Fruit fly (Drosophila melanogaster) whole organism, embryonic: ENCODE data around the gene RpL10Ab.

Experiments used
- Aef1 ChIP-seq: fragments of 200-800 bp; sonication (Bioruptor generic); IDR thresholded peaks from 3 replicates; pipeline ENCODE4 v1.3.6; 2022; ENCODE audit warnings: missing biosample characterization, missing genetic modification characterization
- CG10209 ChIP-seq: fragments of 200-800 bp; sonication (Bioruptor generic); optimal IDR thresholded peaks from 3 replicates; lab custom pipeline; 2017; ENCODE audit warnings: missing biosample characterization, mild to moderate bottlenecking, missing genetic modification characterization, missing genetic modification reagents
- CG1233 ChIP-seq: fragments of 200-800 bp; sonication (Bioruptor generic); optimal IDR thresholded peaks from 4 replicates; lab custom pipeline; 2018; ENCODE audit warnings: missing biosample characterization, mild to moderate bottlenecking, missing genetic modification characterization
- CG13287 ChIP-seq: fragments of 200-800 bp; sonication (Bioruptor generic); IDR thresholded peaks from 2 replicates; pipeline ENCODE4 v1.3.6; 2022; ENCODE audit warnings: missing biosample characterization, missing genetic modification characterization; ENCODE audit not compliant: partially characterized antibody
- CG15601 ChIP-seq: fragments of 200-800 bp; sonication (Bioruptor generic); optimal IDR thresholded peaks from 3 replicates; lab custom pipeline; 2019; ENCODE audit warnings: missing biosample characterization, mild to moderate bottlenecking, missing genetic modification characterization, moderate library complexity
- CG17359 ChIP-seq: fragments of 200-800 bp; sonication (Bioruptor generic); optimal IDR thresholded peaks from 3 replicates; lab custom pipeline; 2018; ENCODE audit warnings: missing biosample characterization, mild to moderate bottlenecking, missing genetic modification characterization, moderate library complexity
- CG2116 ChIP-seq: fragments of 200-800 bp; sonication (Bioruptor generic); optimal IDR thresholded peaks from 3 replicates; lab custom pipeline; 2018; ENCODE audit warnings: missing biosample characterization, mild to moderate bottlenecking, missing genetic modification characterization
- CG3407 ChIP-seq: fragments of 200-800 bp; sonication (Bioruptor generic); optimal IDR thresholded peaks from 2 replicates; lab custom pipeline; 2018; ENCODE audit warnings: missing biosample characterization, mild to moderate bottlenecking, missing genetic modification characterization
- CG34376 ChIP-seq: fragments of 200-800 bp; sonication (Bioruptor generic); optimal IDR thresholded peaks from 2 replicates; lab custom pipeline; 2018; ENCODE audit warnings: missing biosample characterization, mild to moderate bottlenecking, missing genetic modification characterization
- CG4360 ChIP-seq: fragments of 200-800 bp; sonication (Bioruptor generic); IDR thresholded peaks from 2 replicates; pipeline ENCODE4 v1.3.6; 2022; ENCODE audit warnings: missing biosample characterization, missing genetic modification characterization
- CG4617 ChIP-seq: fragments of 200-800 bp; sonication (Bioruptor generic); optimal IDR thresholded peaks from 3 replicates; lab custom pipeline; 2016; ENCODE audit warnings: missing biosample characterization, missing genetic modification characterization, borderline replicate concordance
- CG7556 ChIP-seq: fragments of 200-800 bp; sonication (Bioruptor generic); optimal IDR thresholded peaks from 2 replicates; lab custom pipeline; 2017; ENCODE audit warnings: missing biosample characterization, mild to moderate bottlenecking, missing genetic modification characterization
- CG7928 ChIP-seq: fragments of 200-800 bp; sonication (Bioruptor generic); optimal IDR thresholded peaks from 2 replicates; lab custom pipeline; 2017; ENCODE audit warnings: missing biosample characterization, mild to moderate bottlenecking, missing genetic modification characterization
- Deaf1 ChIP-seq: fragments of 200-800 bp; optimal IDR thresholded peaks from 3 replicates; lab custom pipeline; 2019; ENCODE audit warnings: missing biosample characterization, mild to moderate bottlenecking, missing genetic modification characterization, moderate library complexity
- Dll ChIP-seq: fragments of 200-800 bp; sonication (Bioruptor generic); IDR thresholded peaks from 4 replicates; pipeline ENCODE4 v1.3.6; 2022; ENCODE audit warnings: missing biosample characterization, missing genetic modification characterization; ENCODE audit not compliant: partially characterized antibody
- Doc3 ChIP-seq: fragments of 200-800 bp; sonication (Bioruptor generic); IDR thresholded peaks from 3 replicates; pipeline ENCODE4 v1.3.6; 2022; ENCODE audit warnings: missing biosample characterization, missing genetic modification characterization; ENCODE audit not compliant: partially characterized antibody
- HHEX ChIP-seq: fragments of 200-800 bp; sonication (Bioruptor generic); optimal IDR thresholded peaks from 3 replicates; lab custom pipeline; 2017; ENCODE audit warnings: missing biosample characterization, mild to moderate bottlenecking, missing genetic modification characterization, missing genetic modification reagents
- HmgD ChIP-seq: fragments of 200-800 bp; sonication (Bioruptor generic); optimal IDR thresholded peaks from 3 replicates; lab custom pipeline; 2016; ENCODE audit warnings: missing biosample characterization, missing genetic modification characterization
- PHDP ChIP-seq: fragments of 200-800 bp; sonication (Bioruptor generic); optimal IDR thresholded peaks from 3 replicates; lab custom pipeline; 2018; ENCODE audit warnings: missing biosample characterization, mild to moderate bottlenecking, missing genetic modification characterization, moderate library complexity
- Pdp1 ChIP-seq, 2 experiments: fragments of 200-800 bp; sonication (Bioruptor generic); optimal IDR thresholded peaks; 3 replicates each; lab custom pipeline; 2016; ENCODE audit warnings: missing biosample characterization in 2 of 2, missing genetic modification characterization in 2 of 2, mild to moderate bottlenecking in 1 of 2, moderate library complexity in 1 of 2
- Rfx ChIP-seq: fragments of 200-800 bp; sonication (Bioruptor generic); IDR thresholded peaks from 2 replicates; pipeline ENCODE4 v1.3.6; 2022; ENCODE audit warnings: missing biosample characterization, missing genetic modification characterization
- Trl ChIP-seq, 3 experiments: fragments of >200 bp in 2 of 3; fragments of 200-800 bp in 1 of 3; sonication (Bioruptor generic) in 1 of 3; optimal IDR thresholded peaks; 2 replicates in 1 of 3; 3 replicates in 2 of 3; lab custom pipeline; 2016 to 2017; ENCODE audit warnings: missing biosample characterization in 1 of 3, missing genetic modification characterization in 1 of 3
- Vsx1 ChIP-seq: fragments of 200-800 bp; sonication (Bioruptor generic); optimal IDR thresholded peaks from 2 replicates; lab custom pipeline; 2017; ENCODE audit warnings: missing biosample characterization, mild to moderate bottlenecking, missing genetic modification characterization, missing genetic modification reagents
- YL-1 ChIP-seq: fragments of 200-800 bp; sonication (Bioruptor generic); optimal IDR thresholded peaks from 3 replicates; lab custom pipeline; 2017; ENCODE audit warnings: missing biosample characterization, mild to moderate bottlenecking, missing genetic modification characterization
- amos ChIP-seq: fragments of 200-800 bp; sonication (Bioruptor generic); IDR thresholded peaks from 2 replicates; pipeline ENCODE4 v1.3.6; 2022; ENCODE audit warnings: missing biosample characterization, missing genetic modification characterization; ENCODE audit not compliant: partially characterized antibody
- ap ChIP-seq: fragments of 200-800 bp; sonication (Bioruptor generic); IDR thresholded peaks from 2 replicates; pipeline ENCODE4 v1.3.6; 2022; ENCODE audit warnings: missing biosample characterization, missing genetic modification characterization
- cg ChIP-seq: fragments of 200-800 bp; sonication (Bioruptor generic); optimal IDR thresholded peaks from 3 replicates; lab custom pipeline; 2019; ENCODE audit warnings: missing biosample characterization, mild to moderate bottlenecking, missing genetic modification characterization, moderate library complexity
- chm ChIP-seq: fragments of 200-800 bp; sonication (Bioruptor generic); IDR thresholded peaks from 2 replicates; pipeline ENCODE4 v1.3.6; 2022; ENCODE audit warnings: missing biosample characterization, missing genetic modification characterization
- ci ChIP-seq: fragments of 200-800 bp; sonication (Bioruptor generic); IDR thresholded peaks from 3 replicates; pipeline ENCODE4 v1.3.6; 2022; ENCODE audit warnings: missing biosample characterization, missing genetic modification characterization
- crp ChIP-seq, 2 experiments: fragments of 200-800 bp; sonication (Bioruptor generic); optimal IDR thresholded peaks; 2 replicates in 1 of 2; 3 replicates in 1 of 2; lab custom pipeline; 2017; ENCODE audit warnings: missing biosample characterization in 2 of 2, missing genetic modification characterization in 2 of 2, mild to moderate bottlenecking in 1 of 2, moderate library complexity in 1 of 2
- dm ChIP-seq: fragments of 200-800 bp; sonication (Bioruptor generic); optimal IDR thresholded peaks from 3 replicates; lab custom pipeline; 2016; ENCODE audit warnings: missing biosample characterization, missing genetic modification characterization
- ewg ChIP-seq: fragments of 200-800 bp; sonication (Bioruptor generic); optimal IDR thresholded peaks from 3 replicates; lab custom pipeline; 2017; ENCODE audit warnings: mild to moderate bottlenecking, missing biosample characterization, missing genetic modification reagents, missing genetic modification characterization
- gce ChIP-seq: fragments of 200-800 bp; sonication (Bioruptor generic); IDR thresholded peaks from 3 replicates; pipeline ENCODE4 v1.3.6; 2022; ENCODE audit warnings: missing biosample characterization, missing genetic modification characterization
- ken ChIP-seq: fragments of 200-800 bp; sonication (Bioruptor generic); IDR thresholded peaks from 3 replicates; pipeline ENCODE4 v1.3.6; 2022; ENCODE audit warnings: missing biosample characterization, missing genetic modification characterization
- klu ChIP-seq: fragments of 200-800 bp; sonication (Bioruptor generic); IDR thresholded peaks from 2 replicates; pipeline ENCODE4 v1.3.6; 2022; ENCODE audit warnings: missing biosample characterization, missing genetic modification characterization
- lbe ChIP-seq: fragments of 200-800 bp; sonication (Bioruptor generic); optimal IDR thresholded peaks from 2 replicates; lab custom pipeline; 2016; ENCODE audit warnings: missing biosample characterization, mild to moderate bottlenecking, missing genetic modification characterization
- lov ChIP-seq, 2 experiments: fragments of 200-800 bp in 1 of 2; fragments of >200 bp in 1 of 2; sonication (Bioruptor generic) in 1 of 2; IDR thresholded peaks in 1 of 2; optimal IDR thresholded peaks in 1 of 2; 2 replicates in 1 of 2; 3 replicates in 1 of 2; pipeline versions ENCODE4 v1.3.6 to Lab custom; 2017 to 2022; ENCODE audit warnings: missing biosample characterization in 1 of 2, missing genetic modification characterization in 1 of 2
- mam ChIP-seq: fragments of 200-800 bp; sonication (Bioruptor generic); optimal IDR thresholded peaks from 3 replicates; lab custom pipeline; 2016; ENCODE audit warnings: missing biosample characterization, missing genetic modification characterization
- nerfin-2 ChIP-seq: fragments of 200-800 bp; sonication (Bioruptor generic); IDR thresholded peaks from 2 replicates; pipeline ENCODE4 v1.3.6; 2022; ENCODE audit warnings: missing biosample characterization, missing genetic modification characterization; ENCODE audit not compliant: partially characterized antibody
- onecut ChIP-seq: fragments of 200-800 bp; sonication (Bioruptor generic); IDR thresholded peaks from 2 replicates; pipeline ENCODE4 v1.3.6; 2022; ENCODE audit warnings: missing biosample characterization, missing genetic modification characterization
- pfk ChIP-seq: fragments of 200-800 bp; sonication (Bioruptor generic); optimal IDR thresholded peaks from 2 replicates; lab custom pipeline; 2018; ENCODE audit warnings: missing biosample characterization, mild to moderate bottlenecking, missing genetic modification characterization, moderate library complexity
- sima ChIP-seq: fragments of 200-800 bp; sonication (Bioruptor generic); optimal IDR thresholded peaks from 2 replicates; lab custom pipeline; 2016; ENCODE audit warnings: missing biosample characterization, missing genetic modification characterization
- tin ChIP-seq: fragments of 200-800 bp; sonication (Bioruptor generic); optimal IDR thresholded peaks from 3 replicates; lab custom pipeline; 2016; ENCODE audit warnings: missing biosample characterization, missing genetic modification characterization
- tna ChIP-seq: fragments of 200-800 bp; sonication (Bioruptor generic); IDR thresholded peaks from 2 replicates; pipeline ENCODE4 v1.3.6; 2022; ENCODE audit warnings: missing biosample characterization, missing genetic modification characterization; ENCODE audit not compliant: partially characterized antibody

RpL10Ab gene

DNA sequence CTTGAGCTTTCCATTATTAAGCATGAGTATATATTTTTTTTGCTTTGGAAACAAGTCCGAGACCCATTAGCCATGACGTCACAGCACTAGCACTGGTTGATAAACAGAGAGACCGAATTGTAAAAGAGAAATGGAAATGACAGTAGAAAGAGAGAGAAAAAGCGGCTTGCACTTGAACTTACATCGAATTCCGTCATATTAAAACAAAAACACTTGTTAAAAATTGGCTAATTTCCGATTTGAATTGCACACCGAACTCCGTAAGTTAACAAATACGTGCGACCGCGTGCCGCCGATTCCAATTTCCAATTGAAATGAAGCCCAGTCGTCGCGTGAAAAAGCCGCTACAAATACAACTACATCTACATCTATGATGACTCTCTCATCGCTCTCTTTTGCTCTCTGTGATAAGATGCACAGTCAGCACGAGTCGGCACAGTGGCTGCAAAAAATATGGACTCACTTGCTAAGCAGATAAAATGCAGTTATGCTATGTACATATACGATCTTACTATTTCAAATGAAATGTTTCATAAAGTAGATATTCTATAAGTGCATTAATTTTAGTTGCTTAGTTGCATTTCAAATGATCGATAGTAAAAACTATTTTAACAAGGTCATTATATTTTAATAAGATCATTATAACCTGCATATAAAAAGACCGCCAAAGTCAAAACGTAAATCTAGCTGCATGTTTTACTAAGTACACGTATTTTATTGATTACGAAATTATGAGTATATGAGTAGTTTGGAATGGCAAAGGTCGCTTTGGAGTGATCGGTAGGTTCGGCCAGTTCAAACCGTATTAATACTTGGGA lies 2.8 kb upstream of the RpL10Ab start (continued):
- TF ChIP-seq tin (GFP tag; lab: Kevin White, UChicago) = peak; percentile 4
- TF ChIP-seq tna (GFP tag; lab: Robert Waterston, UW) = peak; percentile 13; the same call in 1 of the 2 replicates
- peak; percentile 58; the same call in 1 of the 3 replicates for TF ChIP-seq gce (GFP tag; lab: Robert Waterston, UW)
- no peak for TF ChIP-seq sima
- peak; percentile 63 for TF ChIP-seq CG15601 (tag; lab: Kevin White, UChicago)
- TF ChIP-seq CG1233 = peak; percentile 16
- TF ChIP-seq dm (GFP tag; lab: Kevin White, UChicago) = peak; percentile 54
- peak; percentile 10 for TF ChIP-seq YL-1
- TF ChIP-seq HHEX (GFP tag; lab: Kevin White, UChicago) = peak; percentile 0
- TF ChIP-seq PHDP = peak; percentile 44
- peak; percentile 86 for TF ChIP-seq cg (GFP tag; lab: Kevin White, UChicago)
- TF ChIP-seq Vsx1 (GFP tag; lab: Kevin White, UChicago) = peak; percentile 73
- TF ChIP-seq Rfx = peak; percentile 72; the same call in 1 of the 2 replicates
- no peak for TF ChIP-seq CG4360
- TF ChIP-seq HmgD (GFP tag; lab: Kevin White, UChicago) = no peak
- TF ChIP-seq CG17359 = peak; percentile 41

- TF ChIP-seq mam (GFP tag; lab: Kevin White, UChicago) (peak; percentile 27), ci (GFP tag; lab: Robert Waterston, UW) (peak; percentile 6; the same call in 1 of the 3 replicates), CG2116 (GFP tag; lab: Kevin White, UChicago) (peak; percentile 13), Doc3 (peak; percentile 30; the same call in 1 of the 3 replicates), CG3407 (GFP tag; lab: Kevin White, UChicago) (no peak), klu (GFP tag; lab: Robert Waterston, UW) (no peak), Dll (GFP tag; lab: Robert Waterston, UW) (peak; percentile 65; the same call in 3 of the 4 replicates), CG4617 (GFP tag; lab: Kevin White, UChicago) (peak; percentile 11), CG10209 (GFP tag; lab: Kevin White, UChicago) (no peak), CG7928 (GFP tag; lab: Kevin White, UChicago) (peak; percentile 87), ap (GFP tag; lab: Robert Waterston, UW) (no peak), lbe (GFP tag; lab: Kevin White, UChicago) (peak; percentile 7), chm (GFP tag; lab: Robert Waterston, UW) (0 out of 2 replicates have a peak, but pooled peaks have one; percentile 38), HHEX (GFP tag; lab: Kevin White, UChicago) (no peak), Deaf1 (tag; lab: Kevin White, UChicago) (peak; percentile 47), Pdp1 (GFP tag; optimal IDR thresholded peaks at IDR 0.05; lab: Kevin White, UChicago) (peak in 1 of 2 experiments; percentile 97), crp (GFP tag; optimal IDR thresholded peaks at IDR 0.05; lab: Kevin White, UChicago) (no peak), Aef1 (GFP tag; lab: Robert Waterston, UW) (peak; percentile 24; the same call in 1 of the 3 replicates), Trl (optimal IDR thresholded peaks at IDR 0.05; lab: Kevin White, UChicago) (peak; percentile 90 to 92), Trl (GFP tag; optimal IDR thresholded peaks at IDR 0.05; lab: Kevin White, UChicago) (no peak), nerfin-2 (GFP tag; lab: Robert Waterston, UW) (no peak), amos (GFP tag; lab: Robert Waterston, UW) (peak; percentile 61), onecut (GFP tag; lab: Robert Waterston, UW) (peak; percentile 45), CG34376 (GFP tag; lab: Kevin White, UChicago) (peak; percentile 6), lov (optimal IDR thresholded peaks at IDR 0.05; lab: Kevin White, UChicago) (no peak), lov (GFP tag; IDR thresholded peaks at IDR 0.05; lab: Robert Waterston, UW) (no peak), ken (GFP tag; lab: Robert Waterston, UW) (no peak), CG7556 (no peak), pfk (no peak), CG13287 (GFP tag; lab: Robert Waterston, UW) (peak; percentile 32), Rfx (0 out of 2 replicates have a peak, but pooled peaks have one; percentile 6), ewg (GFP tag; lab: Kevin White, UChicago) (peak; percentile 0)
These were observed 767 bp upstream of the RpL10Ab start, which contains the start of the genes CG11597 and CG5946 for dm6 chr3L:11821723-11822445. Gene CG11597 (minus strand): TSS chr3L:11822275. Gene CG5946 (minus strand): TSS chr3L:11822275.
